Fruit fly (Drosophila melanogaster) whole organism, prepupa: ENCODE data around the gene dmrt11E.

Source experiments
- Blimp-1 ChIP-seq: fragments of 200-800 bp; sonication (Bioruptor generic); optimal IDR thresholded peaks from 3 replicates; lab custom pipeline; 2017; ENCODE audit warnings: missing biosample characterization, missing genetic modification characterization, mild to moderate bottlenecking, moderate library complexity, missing genetic modification reagents
- CG10669 ChIP-seq: fragments of 200-800 bp; sonication (Bioruptor generic); optimal IDR thresholded peaks from 3 replicates; lab custom pipeline; 2018; ENCODE audit warnings: missing biosample characterization, mild to moderate bottlenecking, missing genetic modification characterization, moderate library complexity
- CG15336 ChIP-seq: fragments of 200-800 bp; sonication (Bioruptor generic); IDR thresholded peaks from 2 replicates; pipeline ENCODE4 v1.3.6; 2022; ENCODE audit warnings: missing biosample characterization, missing genetic modification characterization
- CG1621 ChIP-seq: fragments of 200-800 bp; sonication (Bioruptor generic); optimal IDR thresholded peaks from 3 replicates; lab custom pipeline; 2018; ENCODE audit warnings: missing biosample characterization, mild to moderate bottlenecking, missing genetic modification characterization
- CG16779 ChIP-seq: fragments of 200-800 bp; sonication (Bioruptor generic); optimal IDR thresholded peaks from 3 replicates; lab custom pipeline; 2017; ENCODE audit warnings: missing biosample characterization, mild to moderate bottlenecking, missing genetic modification characterization
- CG32006 ChIP-seq: fragments of 200-800 bp; sonication (Bioruptor generic); optimal IDR thresholded peaks from 3 replicates; lab custom pipeline; 2017; ENCODE audit warnings: missing biosample characterization, mild to moderate bottlenecking, missing genetic modification characterization
- CG3919 ChIP-seq: fragments of 200-800 bp; sonication (Bioruptor generic); optimal IDR thresholded peaks from 3 replicates; lab custom pipeline; 2016; ENCODE audit warnings: missing biosample characterization, missing genetic modification characterization
- CG8119 ChIP-seq: fragments of 200-800 bp; sonication (Bioruptor generic); IDR thresholded peaks from 3 replicates; pipeline ENCODE4 v1.3.6; 2022; ENCODE audit warnings: missing biosample characterization, missing genetic modification characterization
- CG8632 ChIP-seq: fragments of 200-800 bp; sonication (Bioruptor generic); optimal IDR thresholded peaks from 3 replicates; lab custom pipeline; 2016; ENCODE audit warnings: missing biosample characterization, missing genetic modification characterization
- Eip78C ChIP-seq: fragments of 200-800 bp; sonication (Bioruptor generic); peaks from one replicate; lab custom pipeline; 2016; ENCODE audit warnings: missing biosample characterization, missing genetic modification characterization
- Ets21C ChIP-seq: fragments of 200-800 bp; sonication (Bioruptor generic); optimal IDR thresholded peaks from 3 replicates; lab custom pipeline; 2016; ENCODE audit warnings: missing biosample characterization, missing genetic modification characterization
- Ets96B ChIP-seq: fragments of 200-800 bp; optimal IDR thresholded peaks from 2 replicates; lab custom pipeline; 2019; ENCODE audit warnings: missing biosample characterization, mild to moderate bottlenecking, missing genetic modification characterization, moderate library complexity
- Lpt ChIP-seq: fragments of 200-800 bp; sonication (Bioruptor generic); optimal IDR thresholded peaks from 3 replicates; lab custom pipeline; 2016; ENCODE audit warnings: missing biosample characterization, missing genetic modification characterization
- Sox15 ChIP-seq: fragments of 200-800 bp; sonication (Bioruptor generic); optimal IDR thresholded peaks from 3 replicates; lab custom pipeline; 2016; ENCODE audit warnings: missing biosample characterization, missing genetic modification characterization
- acj6 ChIP-seq: fragments of 200-800 bp; sonication (Bioruptor generic); optimal IDR thresholded peaks from 3 replicates; lab custom pipeline; 2016; ENCODE audit warnings: missing biosample characterization, missing genetic modification characterization
- esn ChIP-seq: fragments of 200-800 bp; sonication (Bioruptor generic); optimal IDR thresholded peaks from 2 replicates; lab custom pipeline; 2016; ENCODE audit warnings: missing biosample characterization, mild to moderate bottlenecking, missing genetic modification characterization, moderate library complexity
- fkh ChIP-seq: fragments of 200-800 bp; sonication (Bioruptor generic); optimal IDR thresholded peaks from 3 replicates; lab custom pipeline; 2017; ENCODE audit warnings: missing biosample characterization, mild to moderate bottlenecking, missing genetic modification characterization, moderate library complexity
- net ChIP-seq: fragments of 200-800 bp; sonication (Bioruptor generic); optimal IDR thresholded peaks from 3 replicates; lab custom pipeline; 2016; ENCODE audit warnings: missing biosample characterization, missing genetic modification characterization
- pdm3 ChIP-seq: fragments of 200-800 bp; sonication (Bioruptor generic); optimal IDR thresholded peaks from 3 replicates; lab custom pipeline; 2016; ENCODE audit warnings: missing biosample characterization, missing genetic modification characterization
- salr ChIP-seq, 2 experiments: fragments of 200-800 bp; sonication (Bioruptor generic); optimal IDR thresholded peaks; 3 replicates each; lab custom pipeline; 2016 to 2018; ENCODE audit warnings: missing biosample characterization in 2 of 2, missing genetic modification characterization in 2 of 2, mild to moderate bottlenecking in 1 of 2
- topi ChIP-seq: fragments of 200-800 bp; sonication (Bioruptor generic); optimal IDR thresholded peaks from 3 replicates; lab custom pipeline; 2016; ENCODE audit warnings: missing biosample characterization, missing genetic modification characterization

dmrt11E gene

DNA sequence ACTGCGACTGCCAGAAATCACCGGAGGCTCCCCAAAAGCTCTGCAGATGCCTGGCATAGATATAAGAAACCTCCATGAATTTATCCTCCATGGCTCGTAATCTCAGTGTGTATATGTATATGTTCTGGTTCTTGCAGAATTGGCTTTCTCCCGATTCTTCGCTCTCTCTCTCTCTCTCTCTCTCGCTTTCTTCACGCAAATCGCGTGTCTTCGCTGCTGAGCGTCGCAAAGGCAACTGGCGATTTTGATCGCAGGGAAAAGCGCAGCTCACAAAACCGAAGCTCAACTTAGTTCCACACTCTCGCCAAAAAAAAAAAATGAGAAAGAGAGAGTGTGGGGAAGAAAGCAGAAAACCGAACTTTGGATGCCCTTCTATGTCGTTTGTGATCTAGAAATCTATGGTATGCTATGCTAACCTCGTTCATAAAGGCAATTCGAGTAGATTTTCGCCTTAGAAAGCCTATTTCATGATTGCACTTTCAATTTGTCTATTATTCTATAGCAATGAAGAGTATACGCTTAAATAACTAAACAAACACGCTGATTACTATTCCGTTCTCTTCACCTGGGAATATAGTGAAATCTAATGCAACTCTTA is 43.5 kb downstream of the dmrt11E start (continued):
- no peak for TF ChIP-seq acj6 (GFP tag; lab: Kevin White, UChicago)
- peak; percentile 43; the same call in 1 of the 2 replicates for TF ChIP-seq CG15336 (GFP tag; lab: Robert Waterston, UW)
- TF ChIP-seq CG32006 (GFP tag; lab: Kevin White, UChicago): peak; percentile 45
- no peak for TF ChIP-seq CG3919 (GFP tag; lab: Kevin White, UChicago)
- TF ChIP-seq esn (GFP tag; lab: Kevin White, UChicago): peak; percentile 10
- peak in 1 of 2 experiments; percentile 32 for TF ChIP-seq salr (GFP tag; optimal IDR thresholded peaks at IDR 0.05; lab: Kevin White, UChicago)
- TF ChIP-seq Sox15 (GFP tag; lab: Kevin White, UChicago): no peak
- TF ChIP-seq CG1621 (tag; lab: Kevin White, UChicago): no peak
- TF ChIP-seq Ets21C (GFP tag; lab: Kevin White, UChicago): no peak
- no peak for TF ChIP-seq Ets96B (tag; lab: Kevin White, UChicago)
- no peak for TF ChIP-seq pdm3
- no peak for TF ChIP-seq CG10669 (GFP tag; lab: Kevin White, UChicago)
- no peak for TF ChIP-seq Blimp-1 (GFP tag; lab: Kevin White, UChicago)
- no peak for TF ChIP-seq topi
- no peak for TF ChIP-seq CG8632 (GFP tag; lab: Kevin White, UChicago)
- TF ChIP-seq CG16779: no peak
- no peak for TF ChIP-seq fkh (GFP tag; lab: Kevin White, UChicago)
- no peak for TF ChIP-seq net (GFP tag; lab: Kevin White, UChicago)
- TF ChIP-seq Lpt: no peak
- TF ChIP-seq, all 60 proteins: peak for 11

DNA sequence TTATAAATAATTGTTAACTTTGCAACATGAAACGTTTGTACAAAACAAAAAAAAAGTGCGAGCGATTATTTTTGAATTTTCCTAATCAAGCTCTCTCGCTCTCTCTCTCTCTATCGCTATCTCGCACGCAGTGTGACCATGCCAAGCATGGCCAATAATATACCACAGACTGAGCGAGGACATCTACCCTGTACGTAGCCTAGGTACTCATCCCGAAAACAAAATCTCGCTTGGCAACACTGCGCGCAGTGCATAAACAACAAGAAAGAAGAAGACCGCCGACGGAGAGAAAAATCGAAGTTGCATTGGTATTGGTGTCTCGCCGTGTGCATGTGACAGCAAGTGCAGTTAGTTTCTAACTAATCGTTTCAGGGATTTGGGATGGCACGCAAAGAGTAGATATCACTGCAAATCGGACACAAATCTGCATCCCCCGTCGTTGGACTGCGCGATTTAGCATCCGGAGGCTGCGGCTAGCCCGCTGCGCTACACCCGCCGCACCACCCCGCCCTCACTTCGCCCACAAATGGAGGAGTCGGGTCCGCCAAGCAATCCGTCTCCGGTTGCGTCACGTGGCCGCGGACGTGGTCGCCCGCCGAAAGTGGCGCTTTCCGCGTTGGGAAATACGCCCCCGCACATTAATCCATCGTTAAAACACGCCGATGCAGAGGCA is 45.1 kb downstream of the dmrt11E start, which contains the start of the genes CG1998 and Set2:
Gene CG1998, minus strand, starts transcription at position 134 of the 673 bp plus-strand sequence.
Gene Set2, plus strand, starts transcription at position 302 of the 673 bp plus-strand sequence.
- peak; percentile 59 for TF ChIP-seq CG1621 (tag; lab: Kevin White, UChicago)
- TF ChIP-seq CG8119 (GFP tag; lab: Robert Waterston, UW): 0 out of 3 replicates have a peak, but pooled peaks have one; percentile 12
- TF ChIP-seq Eip78C (GFP tag; lab: Kevin White, UChicago): peak; percentile 29
- TF ChIP-seq salr (GFP tag; optimal IDR thresholded peaks at IDR 0.05; lab: Kevin White, UChicago): no peak
